Worm (Caenorhabditis elegans) whole organism, young adult: Measurements from ENCODE around the gene acr-2.

Experiments
- B0336.3 ChIP-seq: fragments of 200-800 bp; sonication (Bioruptor generic); IDR thresholded peaks from 2 replicates; pipeline ENCODE4 v1.3.6; 2022; ENCODE audit warnings: missing genetic modification characterization, missing compliant biosample characterization
- C17E4.6 ChIP-seq: fragments of 200-800 bp; sonication (Bioruptor generic); IDR thresholded peaks from 2 replicates; pipeline ENCODE4 v1.3.6; 2022; ENCODE audit warnings: missing genetic modification reagents, missing genetic modification characterization, missing compliant biosample characterization
- F22D6.2 ChIP-seq: sonication (generic microtip); optimal IDR thresholded peaks from 2 replicates; lab custom pipeline; 2016; ENCODE audit warnings: mild to moderate bottlenecking, missing genetic modification characterization, missing compliant biosample characterization
- F33H1.4 ChIP-seq: fragments of 200-800 bp; sonication (Bioruptor generic); IDR thresholded peaks from 2 replicates; pipeline ENCODE4 v1.3.6; 2022; ENCODE audit warnings: missing genetic modification reagents, missing genetic modification characterization, missing compliant biosample characterization
- F52B5.7 ChIP-seq: sonication (generic microtip); optimal IDR thresholded peaks from 2 replicates; lab custom pipeline; 2016; ENCODE audit warnings: mild to moderate bottlenecking, missing genetic modification characterization, missing compliant biosample characterization
- F55B11.4 ChIP-seq: sonication (generic microtip); optimal IDR thresholded peaks from 2 replicates; lab custom pipeline; 2016; ENCODE audit warnings: missing compliant biosample characterization, missing genetic modification characterization, borderline replicate concordance; ENCODE audit not compliant: insufficient read depth
- F57C9.4 ChIP-seq: sonication (generic microtip); optimal IDR thresholded peaks from 2 replicates; lab custom pipeline; 2017; ENCODE audit warnings: mild to moderate bottlenecking, missing genetic modification characterization, missing compliant biosample characterization
- K11D2.4 ChIP-seq: fragments of 200-800 bp; sonication (Bioruptor generic); IDR thresholded peaks from 2 replicates; pipeline ENCODE4 v1.3.6; 2022; ENCODE audit warnings: missing genetic modification reagents, missing genetic modification characterization, missing compliant biosample characterization
- Y53G8AR.9 ChIP-seq: fragments of 200-800 bp; sonication (Bioruptor generic); conservative IDR thresholded peaks from 2 replicates; pipeline ENCODE4 v1.3.6; 2022; ENCODE audit warnings: missing genetic modification reagents, missing genetic modification characterization, missing compliant biosample characterization
- Y56A3A.18 ChIP-seq: fragments of 200-800 bp; sonication (Bioruptor generic); IDR thresholded peaks from 2 replicates; pipeline ENCODE4 v1.3.6; 2022; ENCODE audit warnings: missing genetic modification reagents, missing genetic modification characterization, missing compliant biosample characterization
- akir-1 ChIP-seq: fragments of 200-800 bp; sonication (Bioruptor generic); optimal IDR thresholded peaks from 2 replicates; lab custom pipeline; 2018; ENCODE audit warnings: mild to moderate bottlenecking, missing genetic modification characterization, moderate library complexity, missing compliant biosample characterization
- aptf-2 ChIP-seq: fragments of 200-800 bp; sonication (Bioruptor generic); conservative IDR thresholded peaks from 2 replicates; pipeline ENCODE4 v1.3.6; 2022; ENCODE audit warnings: missing genetic modification reagents, missing genetic modification characterization, missing compliant biosample characterization
- aptf-3 ChIP-seq: fragments of 200-800 bp; sonication (Bioruptor generic); IDR thresholded peaks from 2 replicates; pipeline ENCODE4 v1.3.6; 2022; ENCODE audit warnings: missing genetic modification characterization, missing compliant biosample characterization
- athp-1 ChIP-seq: sonication (generic microtip); optimal IDR thresholded peaks from 2 replicates; lab custom pipeline; 2017; ENCODE audit warnings: mild to moderate bottlenecking, missing genetic modification characterization, missing compliant biosample characterization
- attf-3 ChIP-seq: fragments of 200-800 bp; sonication (Bioruptor generic); conservative IDR thresholded peaks from 2 replicates; pipeline ENCODE4 v1.3.6; 2022; ENCODE audit warnings: missing genetic modification reagents, missing genetic modification characterization, missing compliant biosample characterization
- attf-5 ChIP-seq: fragments of 200-800 bp; sonication (Bioruptor generic); optimal IDR thresholded peaks from 2 replicates; lab custom pipeline; 2018; ENCODE audit warnings: mild to moderate bottlenecking, missing genetic modification characterization, missing compliant biosample characterization
- attf-6 ChIP-seq: fragments of 200-800 bp; sonication (Bioruptor generic); IDR thresholded peaks from 2 replicates; pipeline ENCODE4 v1.3.6; 2022; ENCODE audit warnings: missing genetic modification reagents, missing genetic modification characterization, missing compliant biosample characterization
- bed-2 ChIP-seq: fragments of 200-800 bp; sonication (Bioruptor generic); IDR thresholded peaks from 2 replicates; pipeline ENCODE4 v1.3.6; 2022; ENCODE audit warnings: missing genetic modification reagents, missing genetic modification characterization, missing compliant biosample characterization
- cebp-1 ChIP-seq, 2 experiments: fragments of 200-800 bp in 1 of 2; sonication (Bioruptor generic) in 1 of 2; sonication (generic microtip) in 1 of 2; IDR thresholded peaks in 1 of 2; optimal IDR thresholded peaks in 1 of 2; 2 replicates each; pipeline versions ENCODE4 v1.3.6 to Lab custom; 2017 to 2022; ENCODE audit warnings: missing compliant biosample characterization in 2 of 2, missing genetic modification characterization in 2 of 2, mild to moderate bottlenecking in 1 of 2, missing genetic modification reagents in 1 of 2, moderate library complexity in 1 of 2
- dox-1 ChIP-seq: fragments of 200-800 bp; sonication (Bioruptor generic); IDR thresholded peaks from 2 replicates; pipeline ENCODE4 v1.3.6; 2022; ENCODE audit warnings: missing genetic modification reagents, missing genetic modification characterization, missing compliant biosample characterization
- dpl-1 ChIP-seq: fragments of 150-350 bp; optimal IDR thresholded peaks from 2 replicates; lab custom pipeline; 2014; ENCODE audit warnings: missing biosample characterization, missing genetic modification reagents, missing genetic modification characterization
- efl-1 ChIP-seq: fragments of 150-350 bp; optimal IDR thresholded peaks from 2 replicates; lab custom pipeline; 2014; ENCODE audit warnings: missing biosample characterization, missing genetic modification reagents, missing genetic modification characterization
- egl-18 ChIP-seq: fragments of 200-800 bp; sonication (Bioruptor generic); IDR thresholded peaks from 2 replicates; pipeline ENCODE4 v1.3.6; 2022; ENCODE audit warnings: missing genetic modification reagents, missing genetic modification characterization, missing compliant biosample characterization
- ekl-4 ChIP-seq: fragments of 200-800 bp; sonication (Bioruptor generic); IDR thresholded peaks from 2 replicates; pipeline ENCODE4 v1.3.6; 2022; ENCODE audit warnings: missing genetic modification reagents, missing genetic modification characterization, missing compliant biosample characterization
- ets-4 ChIP-seq: fragments of 200-800 bp; sonication (Bioruptor generic); optimal IDR thresholded peaks from 2 replicates; lab custom pipeline; 2018; ENCODE audit warnings: mild to moderate bottlenecking, missing genetic modification characterization, missing compliant biosample characterization
- fkh-3 ChIP-seq: sonication (generic microtip); optimal IDR thresholded peaks from 2 replicates; lab custom pipeline; 2016; ENCODE audit warnings: mild to moderate bottlenecking, missing genetic modification characterization, missing compliant biosample characterization
- hlh-26 ChIP-seq: fragments of 200-800 bp; sonication (Bioruptor generic); conservative IDR thresholded peaks from 2 replicates; pipeline ENCODE4 v1.3.6; 2022; ENCODE audit warnings: missing genetic modification reagents, missing genetic modification characterization, missing compliant biosample characterization
- hrde-1 ChIP-seq: sonication (generic microtip); optimal IDR thresholded peaks from 2 replicates; lab custom pipeline; 2016; ENCODE audit warnings: missing genetic modification characterization, mild to moderate bottlenecking, missing compliant biosample characterization, moderate library complexity, missing genotype, missing genetic modification reagents, borderline replicate concordance
- lsy-27 ChIP-seq: sonication (generic microtip); optimal IDR thresholded peaks from 2 replicates; lab custom pipeline; 2017; ENCODE audit warnings: missing genetic modification characterization, mild to moderate bottlenecking, missing compliant biosample characterization, antibody characterized with exemption, missing genotype, borderline replicate concordance; ENCODE audit not compliant: insufficient read depth
- madf-10 ChIP-seq: sonication (generic microtip); optimal IDR thresholded peaks from 2 replicates; lab custom pipeline; 2016; ENCODE audit warnings: mild to moderate bottlenecking, missing genetic modification characterization, missing compliant biosample characterization
- nhr-120 ChIP-seq: fragments of 200-800 bp; sonication (Bioruptor generic); IDR thresholded peaks from 2 replicates; pipeline ENCODE4 v1.3.6; 2022; ENCODE audit warnings: missing genetic modification characterization, missing compliant biosample characterization
- nhr-27 ChIP-seq: fragments of 200-800 bp; sonication (Bioruptor generic); optimal IDR thresholded peaks from 2 replicates; lab custom pipeline; 2018; ENCODE audit warnings: mild to moderate bottlenecking, missing genetic modification characterization, moderate library complexity, missing compliant biosample characterization
- rcor-1 ChIP-seq: fragments of 200-800 bp; sonication (Bioruptor generic); IDR thresholded peaks from 2 replicates; pipeline ENCODE4 v1.3.6; 2022; ENCODE audit warnings: missing genetic modification reagents, missing genetic modification characterization, missing compliant biosample characterization
- sea-2 ChIP-seq: fragments of 200-800 bp; sonication (Bioruptor generic); IDR thresholded peaks from 2 replicates; pipeline ENCODE4 v1.3.6; 2022; ENCODE audit warnings: missing genetic modification characterization, missing compliant biosample characterization
- snpc-1.1 ChIP-seq: sonication (generic microtip); optimal IDR thresholded peaks from 2 replicates; lab custom pipeline; 2017; ENCODE audit warnings: missing genetic modification characterization, mild to moderate bottlenecking, missing compliant biosample characterization, antibody characterized with exemption, moderate library complexity, missing genotype, missing genetic modification reagents; ENCODE audit not compliant: insufficient read depth
- snpc-3.4 ChIP-seq: sonication (generic microtip); optimal IDR thresholded peaks from 2 replicates; lab custom pipeline; 2017; ENCODE audit warnings: missing genetic modification characterization, mild to moderate bottlenecking, missing compliant biosample characterization, antibody characterized with exemption, moderate library complexity, missing genotype, missing genetic modification reagents
- snpc-4 ChIP-seq, 5 experiments: fragments of 150-350 bp in 1 of 5; sonication (generic microtip) in 4 of 5; optimal IDR thresholded peaks; 2 replicates each; lab custom pipeline; 2014 to 2018; ENCODE audit warnings: missing genetic modification characterization in 5 of 5, missing biosample characterization in 3 of 5, antibody characterized with exemption in 2 of 5, mild to moderate bottlenecking in 2 of 5, missing compliant biosample characterization in 2 of 5, missing genotype in 2 of 5, moderate library complexity in 2 of 5, missing genetic modification reagents in 1 of 5
- somi-1 ChIP-seq: fragments of 200-800 bp; sonication (Bioruptor generic); optimal IDR thresholded peaks from 2 replicates; lab custom pipeline; 2018; ENCODE audit warnings: mild to moderate bottlenecking, missing genetic modification characterization, missing compliant biosample characterization
- tbp1 ChIP-seq: fragments of 200-800 bp; sonication (Bioruptor generic); optimal IDR thresholded peaks from 2 replicates; lab custom pipeline; 2018; ENCODE audit warnings: mild to moderate bottlenecking, missing genetic modification characterization, missing compliant biosample characterization
- unc-130 ChIP-seq: sonication (generic microtip); optimal IDR thresholded peaks from 2 replicates; lab custom pipeline; 2016; ENCODE audit warnings: missing genetic modification reagents, missing genetic modification characterization, missing compliant biosample characterization
- unc-62 ChIP-seq: fragments of 150-350 bp; optimal IDR thresholded peaks from 2 replicates; lab custom pipeline; 2014; ENCODE audit warnings: missing biosample characterization, missing genetic modification reagents, missing genetic modification characterization
- zfh-2 ChIP-seq: fragments of 200-800 bp; sonication (Bioruptor generic); conservative IDR thresholded peaks from 2 replicates; pipeline ENCODE4 v1.3.6; 2022; ENCODE audit warnings: missing genetic modification reagents, missing genetic modification characterization, missing compliant biosample characterization
- zim-3 ChIP-seq: sonication (generic microtip); optimal IDR thresholded peaks from 2 replicates; lab custom pipeline; 2017; ENCODE audit warnings: mild to moderate bottlenecking, missing genetic modification characterization, moderate library complexity, missing compliant biosample characterization
- ztf-22 ChIP-seq: fragments of 200-800 bp; sonication (Bioruptor generic); optimal IDR thresholded peaks from 2 replicates; lab custom pipeline; 2018; ENCODE audit warnings: mild to moderate bottlenecking, missing genetic modification characterization, moderate library complexity, missing compliant biosample characterization
- ztf-3 ChIP-seq: fragments of 200-800 bp; sonication (Bioruptor generic); optimal IDR thresholded peaks from 2 replicates; lab custom pipeline; 2018; ENCODE audit warnings: mild to moderate bottlenecking, missing genetic modification characterization, missing compliant biosample characterization

Gene acr-2

ce11 chrX:6749124-6749822 lies 46.9 kb downstream of the acr-2 start (continued):
- TF ChIP-seq attf-6 (GFP tag; lab: Robert Waterston, UW): no peak
- TF ChIP-seq hlh-26: no peak
- TF ChIP-seq Y53G8AR.9 (GFP tag; lab: Robert Waterston, UW): peak; percentile 84
- TF ChIP-seq bed-2 (GFP tag; lab: Robert Waterston, UW): no peak
- no peak for TF ChIP-seq egl-18 (GFP tag; lab: Robert Waterston, UW)
- no peak for TF ChIP-seq F55B11.4
- peak; percentile 56 for TF ChIP-seq ztf-22 (GFP tag; lab: Kevin White, UChicago)
- no peak for TF ChIP-seq fkh-3
- no peak for TF ChIP-seq snpc-4 (GFP tag; optimal IDR thresholded peaks at IDR 0.05; lab: Kevin White, UChicago)
- TF ChIP-seq snpc-4 (tag; optimal IDR thresholded peaks at IDR 0.05; lab: Kevin White, UChicago): peak in 2 of 4 experiments; percentile 1 to 31
- TF ChIP-seq attf-5 (GFP tag; lab: Kevin White, UChicago): peak; percentile 2
- TF ChIP-seq tbp1 (GFP tag; lab: Kevin White, UChicago): peak; percentile 55
- no peak; the same call in none of the 2 replicates for TF ChIP-seq B0336.3 (GFP tag; lab: Robert Waterston, UW)
- TF ChIP-seq ztf-3 (GFP tag; lab: Kevin White, UChicago): no peak
- TF ChIP-seq lsy-27 (tag; lab: Kevin White, UChicago): no peak
- no peak for TF ChIP-seq aptf-2 (GFP tag; lab: Robert Waterston, UW)
- peak; percentile 64 for TF ChIP-seq zfh-2 (GFP tag; lab: Robert Waterston, UW)
- peak; percentile 86 for TF ChIP-seq K11D2.4 (GFP tag; lab: Robert Waterston, UW)
- TF ChIP-seq C17E4.6 (GFP tag; lab: Robert Waterston, UW): no peak
- peak; percentile 39 for TF ChIP-seq ets-4 (GFP tag; lab: Kevin White, UChicago)
- 0 out of 2 replicates have a peak, but pooled peaks have one; percentile 18 for TF ChIP-seq rcor-1 (GFP tag; lab: Robert Waterston, UW)
- peak; percentile 90 for TF ChIP-seq F22D6.2 (tag; lab: Kevin White, UChicago)
- no peak; the same call in 1 of the 2 replicates for TF ChIP-seq dox-1 (GFP tag; lab: Robert Waterston, UW)
- TF ChIP-seq somi-1: peak; percentile 93
- TF ChIP-seq Y56A3A.18 (GFP tag; lab: Robert Waterston, UW): no peak
- no peak for TF ChIP-seq hrde-1 (tag; lab: Kevin White, UChicago)
- TF ChIP-seq efl-1 (GFP tag; lab: Kevin White, UChicago): no peak
- no peak for TF ChIP-seq nhr-120 (GFP tag; lab: Robert Waterston, UW)
- no peak for TF ChIP-seq F52B5.7 (tag; lab: Kevin White, UChicago)
- TF ChIP-seq nhr-27 (tag; lab: Kevin White, UChicago): no peak
- TF ChIP-seq attf-3 (GFP tag; lab: Robert Waterston, UW): no peak
- TF ChIP-seq aptf-3 (GFP tag; lab: Robert Waterston, UW): no peak
- no peak for TF ChIP-seq F57C9.4
- no peak for TF ChIP-seq snpc-1.1
- no peak for TF ChIP-seq F33H1.4 (GFP tag; lab: Robert Waterston, UW)
- TF ChIP-seq dpl-1 (GFP tag; lab: Kevin White, UChicago): no peak
- no peak for TF ChIP-seq athp-1 (tag; lab: Kevin White, UChicago)
- TF ChIP-seq cebp-1 (GFP tag; IDR thresholded peaks at IDR 0.05; lab: Robert Waterston, UW): 0 out of 2 replicates have a peak, but pooled peaks have one; percentile 16
- TF ChIP-seq cebp-1 (tag; optimal IDR thresholded peaks at IDR 0.05; lab: Kevin White, UChicago): peak; percentile 73
- peak; percentile 40 for TF ChIP-seq madf-10
- peak; percentile 20; the same call in 1 of the 2 replicates for TF ChIP-seq ekl-4 (GFP tag; lab: Robert Waterston, UW)
- no peak for TF ChIP-seq akir-1 (GFP tag; lab: Kevin White, UChicago)
- no peak for TF ChIP-seq unc-130 (GFP tag; lab: Kevin White, UChicago)
- TF ChIP-seq zim-3: no peak
- peak; percentile 62; the same call in 1 of the 2 replicates for TF ChIP-seq sea-2 (GFP tag; lab: Robert Waterston, UW)
- TF ChIP-seq unc-62 (GFP tag; lab: Kevin White, UChicago): no peak
- TF ChIP-seq snpc-3.4: no peak
